Worm (Caenorhabditis elegans) whole organism, mixed stage, embryonic: ENCODE results near the gene prp-18.

Source experiments
- elt-1 ChIP-seq: sonication (generic microtip); optimal IDR thresholded peaks from 2 replicates; lab custom pipeline; 2017; ENCODE audit warnings: missing genetic modification characterization, mild to moderate bottlenecking, missing compliant biosample characterization, antibody characterized with exemption, moderate library complexity, borderline replicate concordance; ENCODE audit not compliant: insufficient read depth
- unc-62 ChIP-seq: fragments of 150-350 bp; optimal IDR thresholded peaks from 2 replicates; lab custom pipeline; 2014; ENCODE audit warnings: missing biosample characterization, missing genetic modification reagents, missing genetic modification characterization

DNA sequence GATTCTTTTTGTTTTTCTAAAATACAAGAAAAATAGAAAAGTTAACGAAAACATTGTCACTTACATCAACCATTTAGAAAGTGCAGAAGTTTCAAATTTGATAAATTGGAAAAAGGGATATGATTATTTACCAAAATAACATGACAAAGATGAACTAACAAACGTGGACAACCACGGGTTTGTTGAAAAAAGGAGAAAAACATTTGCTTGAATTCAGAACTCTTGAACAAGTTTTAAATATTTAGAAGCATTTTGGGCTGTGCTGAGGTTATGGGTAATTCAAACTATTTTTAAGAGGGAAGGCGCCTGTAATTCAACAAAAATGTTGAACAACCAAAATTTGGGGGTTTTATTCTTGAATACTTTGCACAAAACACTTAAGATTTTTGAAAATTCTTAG is 5.7 kb upstream of the prp-18 start, which contains the start of gene ttbk-3:
- TF ChIP-seq unc-62 (GFP tag; lab: Kevin White, UChicago): no peak
- TF ChIP-seq elt-1 (tag; lab: Kevin White, UChicago): no peak
